Fruit fly (Drosophila melanogaster) whole organism, prepupa: Measurements from ENCODE around the gene CG2750.

Experiments used
- Blimp-1 ChIP-seq: fragments of 200-800 bp; sonication (Bioruptor generic); optimal IDR thresholded peaks from 3 replicates; lab custom pipeline; 2017; ENCODE audit warnings: missing biosample characterization, missing genetic modification characterization, mild to moderate bottlenecking, moderate library complexity, missing genetic modification reagents
- CG10669 ChIP-seq: fragments of 200-800 bp; sonication (Bioruptor generic); optimal IDR thresholded peaks from 3 replicates; lab custom pipeline; 2018; ENCODE audit warnings: missing biosample characterization, mild to moderate bottlenecking, missing genetic modification characterization, moderate library complexity
- CG11294 ChIP-seq: fragments of 200-800 bp; sonication (Bioruptor generic); IDR thresholded peaks from 2 replicates; pipeline ENCODE4 v1.3.6; 2022; ENCODE audit warnings: missing biosample characterization, missing genetic modification characterization
- CG11762 ChIP-seq: fragments of 200-800 bp; sonication (Bioruptor generic); optimal IDR thresholded peaks from 3 replicates; lab custom pipeline; 2016; ENCODE audit warnings: missing biosample characterization, missing genetic modification characterization; ENCODE audit not compliant: insufficient read depth
- CG11902 ChIP-seq: fragments of 200-800 bp; sonication (Bioruptor generic); optimal IDR thresholded peaks from 3 replicates; lab custom pipeline; 2016; ENCODE audit warnings: missing biosample characterization, missing genetic modification characterization
- CG15336 ChIP-seq: fragments of 200-800 bp; sonication (Bioruptor generic); IDR thresholded peaks from 2 replicates; pipeline ENCODE4 v1.3.6; 2022; ENCODE audit warnings: missing biosample characterization, missing genetic modification characterization
- CG1621 ChIP-seq: fragments of 200-800 bp; sonication (Bioruptor generic); optimal IDR thresholded peaks from 3 replicates; lab custom pipeline; 2018; ENCODE audit warnings: missing biosample characterization, mild to moderate bottlenecking, missing genetic modification characterization
- CG3032 ChIP-seq: fragments of 200-800 bp; optimal IDR thresholded peaks from 2 replicates; lab custom pipeline; 2019; ENCODE audit warnings: missing biosample characterization, mild to moderate bottlenecking, missing genetic modification characterization, moderate library complexity
- CG31627 ChIP-seq: fragments of 200-800 bp; sonication (Bioruptor generic); optimal IDR thresholded peaks from 3 replicates; lab custom pipeline; 2016; ENCODE audit warnings: missing biosample characterization, missing genetic modification characterization
- CG34406 ChIP-seq: fragments of 200-800 bp; sonication (Bioruptor generic); optimal IDR thresholded peaks from 3 replicates; lab custom pipeline; 2016; ENCODE audit warnings: missing biosample characterization, missing genetic modification characterization
- CG4318 ChIP-seq: fragments of 200-800 bp; sonication (Bioruptor generic); optimal IDR thresholded peaks from 3 replicates; lab custom pipeline; 2017; ENCODE audit warnings: missing biosample characterization, mild to moderate bottlenecking, missing genetic modification characterization
- CG6163 ChIP-seq: fragments of 200-800 bp; sonication (Bioruptor generic); IDR thresholded peaks from 3 replicates; pipeline ENCODE4 v1.3.6; 2022; ENCODE audit warnings: missing biosample characterization, missing genetic modification characterization
- CG6276 ChIP-seq: fragments of 200-800 bp; sonication (Bioruptor generic); optimal IDR thresholded peaks from 2 replicates; lab custom pipeline; 2017; ENCODE audit warnings: missing biosample characterization, mild to moderate bottlenecking, missing genetic modification characterization
- CG6792 ChIP-seq: fragments of 200-800 bp; sonication (Bioruptor generic); optimal IDR thresholded peaks from 3 replicates; lab custom pipeline; 2016; ENCODE audit warnings: missing biosample characterization, missing genetic modification characterization
- CG6808 ChIP-seq: fragments of 200-800 bp; sonication (Bioruptor generic); optimal IDR thresholded peaks from 3 replicates; lab custom pipeline; 2017; ENCODE audit warnings: missing biosample characterization, missing genetic modification characterization, mild to moderate bottlenecking, moderate library complexity, missing genetic modification reagents
- CG8119 ChIP-seq: fragments of 200-800 bp; sonication (Bioruptor generic); IDR thresholded peaks from 3 replicates; pipeline ENCODE4 v1.3.6; 2022; ENCODE audit warnings: missing biosample characterization, missing genetic modification characterization
- CG8319 ChIP-seq: fragments of 200-800 bp; sonication (Bioruptor generic); optimal IDR thresholded peaks from 3 replicates; lab custom pipeline; 2016; ENCODE audit warnings: missing biosample characterization, missing genetic modification characterization
- CG8632 ChIP-seq: fragments of 200-800 bp; sonication (Bioruptor generic); optimal IDR thresholded peaks from 3 replicates; lab custom pipeline; 2016; ENCODE audit warnings: missing biosample characterization, missing genetic modification characterization
- CG9139 ChIP-seq: fragments of 200-800 bp; sonication (Bioruptor generic); optimal IDR thresholded peaks from 3 replicates; lab custom pipeline; 2017; ENCODE audit warnings: missing biosample characterization, mild to moderate bottlenecking, missing genetic modification characterization
- Eip78C ChIP-seq: fragments of 200-800 bp; sonication (Bioruptor generic); peaks from one replicate; lab custom pipeline; 2016; ENCODE audit warnings: missing biosample characterization, missing genetic modification characterization
- Eip93F ChIP-seq: fragments of 200-800 bp; sonication (Bioruptor generic); optimal IDR thresholded peaks from 2 replicates; lab custom pipeline; 2016; ENCODE audit warnings: missing biosample characterization, mild to moderate bottlenecking, missing genetic modification characterization
- Ets21C ChIP-seq: fragments of 200-800 bp; sonication (Bioruptor generic); optimal IDR thresholded peaks from 3 replicates; lab custom pipeline; 2016; ENCODE audit warnings: missing biosample characterization, missing genetic modification characterization
- Ets96B ChIP-seq: fragments of 200-800 bp; optimal IDR thresholded peaks from 2 replicates; lab custom pipeline; 2019; ENCODE audit warnings: missing biosample characterization, mild to moderate bottlenecking, missing genetic modification characterization, moderate library complexity
- Gug ChIP-seq: fragments of 200-800 bp; sonication (Bioruptor generic); IDR thresholded peaks from 2 replicates; pipeline ENCODE4 v1.3.6; 2022; ENCODE audit warnings: missing biosample characterization, missing genetic modification characterization
- Hr39 ChIP-seq: fragments of 200-800 bp; sonication (Bioruptor generic); optimal IDR thresholded peaks from 2 replicates; lab custom pipeline; 2016; ENCODE audit warnings: missing biosample characterization, missing genetic modification characterization
- Hr4 ChIP-seq: fragments of 200-800 bp; sonication (Bioruptor generic); optimal IDR thresholded peaks from 3 replicates; lab custom pipeline; 2016; ENCODE audit warnings: missing biosample characterization, missing genetic modification characterization
- Lpt ChIP-seq: fragments of 200-800 bp; sonication (Bioruptor generic); optimal IDR thresholded peaks from 3 replicates; lab custom pipeline; 2016; ENCODE audit warnings: missing biosample characterization, missing genetic modification characterization
- Met ChIP-seq: fragments of 200-800 bp; sonication (Bioruptor generic); optimal IDR thresholded peaks from 3 replicates; lab custom pipeline; 2016; ENCODE audit warnings: missing biosample characterization, missing genetic modification characterization
- OdsH ChIP-seq: fragments of 200-800 bp; sonication (Bioruptor generic); optimal IDR thresholded peaks from 3 replicates; lab custom pipeline; 2016; ENCODE audit warnings: missing biosample characterization, missing genetic modification characterization
- Smox ChIP-seq: fragments of 200-800 bp; sonication (Bioruptor generic); optimal IDR thresholded peaks from 3 replicates; lab custom pipeline; 2016; ENCODE audit warnings: missing biosample characterization, missing genetic modification characterization
- Sox14 ChIP-seq: fragments of 200-800 bp; sonication (Bioruptor generic); optimal IDR thresholded peaks from 3 replicates; lab custom pipeline; 2016; ENCODE audit warnings: missing biosample characterization, missing genetic modification characterization
- Sox15 ChIP-seq: fragments of 200-800 bp; sonication (Bioruptor generic); optimal IDR thresholded peaks from 3 replicates; lab custom pipeline; 2016; ENCODE audit warnings: missing biosample characterization, missing genetic modification characterization
- acj6 ChIP-seq: fragments of 200-800 bp; sonication (Bioruptor generic); optimal IDR thresholded peaks from 3 replicates; lab custom pipeline; 2016; ENCODE audit warnings: missing biosample characterization, missing genetic modification characterization
- cyc ChIP-seq: fragments of 200-800 bp; sonication (Bioruptor generic); optimal IDR thresholded peaks from 3 replicates; lab custom pipeline; 2016; ENCODE audit warnings: missing biosample characterization, missing genetic modification characterization
- dac ChIP-seq: fragments of 200-800 bp; sonication (Bioruptor generic); optimal IDR thresholded peaks from 2 replicates; lab custom pipeline; 2017; ENCODE audit warnings: missing biosample characterization, mild to moderate bottlenecking, missing genetic modification characterization
- eg ChIP-seq: fragments of 200-800 bp; sonication (Bioruptor generic); IDR thresholded peaks from 3 replicates; pipeline ENCODE4 v1.3.6; 2022; ENCODE audit warnings: missing biosample characterization, missing genetic modification characterization
- esn ChIP-seq: fragments of 200-800 bp; sonication (Bioruptor generic); optimal IDR thresholded peaks from 2 replicates; lab custom pipeline; 2016; ENCODE audit warnings: missing biosample characterization, mild to moderate bottlenecking, missing genetic modification characterization, moderate library complexity
- fd59A ChIP-seq: fragments of 200-800 bp; sonication (Bioruptor generic); optimal IDR thresholded peaks from 2 replicates; lab custom pipeline; 2017; ENCODE audit warnings: missing biosample characterization, mild to moderate bottlenecking, missing genetic modification characterization, missing genetic modification reagents
- fd85E ChIP-seq: fragments of 200-800 bp; sonication (Bioruptor generic); optimal IDR thresholded peaks from 3 replicates; lab custom pipeline; 2016; ENCODE audit warnings: missing biosample characterization, missing genetic modification characterization
- fkh ChIP-seq: fragments of 200-800 bp; sonication (Bioruptor generic); optimal IDR thresholded peaks from 3 replicates; lab custom pipeline; 2017; ENCODE audit warnings: missing biosample characterization, mild to moderate bottlenecking, missing genetic modification characterization, moderate library complexity
- lz ChIP-seq: fragments of 200-800 bp; sonication (Bioruptor generic); optimal IDR thresholded peaks from 3 replicates; lab custom pipeline; 2016; ENCODE audit warnings: missing biosample characterization, missing genetic modification characterization
- pdm3 ChIP-seq: fragments of 200-800 bp; sonication (Bioruptor generic); optimal IDR thresholded peaks from 3 replicates; lab custom pipeline; 2016; ENCODE audit warnings: missing biosample characterization, missing genetic modification characterization
- salr ChIP-seq, 2 experiments: fragments of 200-800 bp; sonication (Bioruptor generic); optimal IDR thresholded peaks; 3 replicates each; lab custom pipeline; 2016 to 2018; ENCODE audit warnings: missing biosample characterization in 2 of 2, missing genetic modification characterization in 2 of 2, mild to moderate bottlenecking in 1 of 2
- spab ChIP-seq: fragments of 200-800 bp; sonication (Bioruptor generic); optimal IDR thresholded peaks from 2 replicates; lab custom pipeline; 2017; ENCODE audit warnings: missing biosample characterization, mild to moderate bottlenecking, missing genetic modification characterization, missing genetic modification reagents
- ss ChIP-seq, 2 experiments: fragments of 200-800 bp; sonication (Bioruptor generic); optimal IDR thresholded peaks; 2 replicates in 1 of 2; 3 replicates in 1 of 2; lab custom pipeline; 2017 to 2018; ENCODE audit warnings: mild to moderate bottlenecking in 2 of 2, missing biosample characterization in 2 of 2, missing genetic modification characterization in 2 of 2, moderate library complexity in 1 of 2
- svp ChIP-seq: fragments of 200-800 bp; sonication (Bioruptor generic); peaks from one replicate; lab custom pipeline; 2016; ENCODE audit warnings: missing biosample characterization, missing genetic modification characterization
- topi ChIP-seq: fragments of 200-800 bp; sonication (Bioruptor generic); optimal IDR thresholded peaks from 3 replicates; lab custom pipeline; 2016; ENCODE audit warnings: missing biosample characterization, missing genetic modification characterization

Gene CG2750

dm6 chrX:12076243-12076642, 30.8 kb upstream of the CG2750 start (continued):
- TF ChIP-seq fkh (GFP tag; lab: Kevin White, UChicago): no peak
- no peak for TF ChIP-seq CG6163 (GFP tag; lab: Robert Waterston, UW)
- TF ChIP-seq Blimp-1 (GFP tag; lab: Kevin White, UChicago): no peak
- TF ChIP-seq CG3032 (tag; lab: Kevin White, UChicago): peak; percentile 19
- no peak for TF ChIP-seq Smox (GFP tag; lab: Kevin White, UChicago)
- no peak for TF ChIP-seq Lpt (GFP tag; lab: Kevin White, UChicago)
- TF ChIP-seq esn (GFP tag; lab: Kevin White, UChicago): no peak
- TF ChIP-seq CG8632: no peak
- no peak for TF ChIP-seq CG4318
- TF ChIP-seq cyc (GFP tag; lab: Kevin White, UChicago): no peak
- no peak for TF ChIP-seq Met (GFP tag; lab: Kevin White, UChicago)
- TF ChIP-seq Sox14 (GFP tag; lab: Kevin White, UChicago): no peak
- no peak for TF ChIP-seq Ets21C
- TF ChIP-seq CG31627 (GFP tag; lab: Kevin White, UChicago): no peak
- no peak for TF ChIP-seq Hr4 (GFP tag; lab: Kevin White, UChicago)
- no peak for TF ChIP-seq fd59A (GFP tag; lab: Kevin White, UChicago)
- TF ChIP-seq Sox15 (GFP tag; lab: Kevin White, UChicago): no peak
- TF ChIP-seq eg (GFP tag; lab: Robert Waterston, UW): no peak

dm6 chrX:12082244-12082643, 24.8 kb upstream of the CG2750 start:
- TF ChIP-seq Hr39 (GFP tag; lab: Kevin White, UChicago) (no peak), Met (GFP tag; lab: Kevin White, UChicago) (peak; percentile 2), cyc (GFP tag; lab: Kevin White, UChicago) (peak; percentile 10), Eip93F (GFP tag; lab: Kevin White, UChicago) (no peak), CG11294 (GFP tag; lab: Robert Waterston, UW) (no peak), topi (GFP tag; lab: Kevin White, UChicago) (peak; percentile 2), CG6792 (GFP tag; lab: Kevin White, UChicago) (no peak), ss (GFP tag; optimal IDR thresholded peaks at IDR 0.05; lab: Kevin White, UChicago) (no peak), dac (GFP tag; lab: Kevin White, UChicago) (no peak), Ets96B (tag; lab: Kevin White, UChicago) (no peak), CG8119 (GFP tag; lab: Robert Waterston, UW) (no peak), pdm3 (GFP tag; lab: Kevin White, UChicago) (no peak), CG11762 (no peak), CG1621 (no peak), Gug (GFP tag; lab: Robert Waterston, UW) (no peak), Eip78C (GFP tag; lab: Kevin White, UChicago) (peak; percentile 53), fd85E (GFP tag; lab: Kevin White, UChicago) (no peak), CG10669 (GFP tag; lab: Kevin White, UChicago) (no peak), CG6163 (GFP tag; lab: Robert Waterston, UW) (no peak), CG8319 (no peak), CG3032 (tag; lab: Kevin White, UChicago) (no peak), Ets21C (no peak), eg (GFP tag; lab: Robert Waterston, UW) (no peak), CG6808 (GFP tag; lab: Kevin White, UChicago) (no peak), acj6 (GFP tag; lab: Kevin White, UChicago) (no peak), Smox (GFP tag; lab: Kevin White, UChicago) (no peak), OdsH (no peak), CG34406 (GFP tag; lab: Kevin White, UChicago) (no peak), salr (GFP tag; optimal IDR thresholded peaks at IDR 0.05; lab: Kevin White, UChicago) (no peak), lz (no peak), Sox15 (GFP tag; lab: Kevin White, UChicago) (no peak), CG9139 (GFP tag; lab: Kevin White, UChicago) (no peak), svp (peak; percentile 60), CG8632 (no peak), spab (GFP tag; lab: Kevin White, UChicago) (no peak), CG6276 (GFP tag; lab: Kevin White, UChicago) (no peak), CG15336 (GFP tag; lab: Robert Waterston, UW) (no peak), CG11902 (GFP tag; lab: Kevin White, UChicago) (no peak), fkh (GFP tag; lab: Kevin White, UChicago) (no peak)
- TF ChIP-seq, all 60 proteins: peak for 5
